Worm (Caenorhabditis elegans): ENCODE data around the gene K01A11.1.

DNA sequence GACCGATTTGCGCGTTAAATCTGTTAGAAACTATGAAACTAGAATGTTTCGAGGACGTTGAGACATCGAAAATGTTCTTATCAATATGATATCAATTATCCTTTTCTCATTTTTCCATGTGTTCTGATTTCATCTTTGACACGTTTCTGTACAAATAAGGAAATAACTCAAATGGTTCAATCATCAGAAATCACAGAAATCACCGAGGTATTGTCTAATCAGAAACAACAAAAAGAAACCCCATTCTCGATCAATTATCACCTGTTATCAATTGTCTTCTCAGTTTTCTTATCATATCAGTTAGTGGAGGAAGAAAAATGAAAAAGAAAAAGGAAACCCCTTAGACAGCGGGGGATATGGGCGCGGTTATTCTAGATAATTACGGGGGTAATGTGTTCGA is 3.9 kb upstream of the K01A11.1 start:
- no peak for TF ChIP-seq mep-1 (tag; optimal IDR thresholded peaks at IDR 0.05)
- no peak for TF ChIP-seq lim-7 (GFP tag; IDR thresholded peaks at IDR 0.05)
- TF ChIP-seq nhr-11 (tag; optimal IDR thresholded peaks at IDR 0.05): no peak
- no peak for TF ChIP-seq jun-1 (tag; optimal IDR thresholded peaks at IDR 0.05)
- TF ChIP-seq hlh-30 (tag; optimal IDR thresholded peaks at IDR 0.05; ENCODE audit: insufficient read depth): no peak
- TF ChIP-seq pqm-1 (tag; optimal IDR thresholded peaks at IDR 0.05): peak; percentile 60
- no peak for TF ChIP-seq egl-27 (tag; optimal IDR thresholded peaks at IDR 0.05)
- no peak for TF ChIP-seq mxl-2 (GFP tag; conservative IDR thresholded peaks at IDR 0.05)
- TF ChIP-seq ZK546.5 (tag; optimal IDR thresholded peaks at IDR 0.05): no peak
- no peak for TF ChIP-seq mxl-3 (GFP tag; optimal IDR thresholded peaks at IDR 0.05)
- TF ChIP-seq unc-130 (GFP tag; optimal IDR thresholded peaks at IDR 0.05): no peak
- TF ChIP-seq unc-39 (tag; optimal IDR thresholded peaks at IDR 0.05): no peak

Data from whole organism, L4 larva.